Fruit fly (Drosophila melanogaster): ENCODE data around the gene Smg5.

The Smg5 gene

dm6 chr2L:13904331-13904911 is at the start of gene Smg5 (continued):
- TF ChIP-seq fu2 (GFP tag; optimal IDR thresholded peaks at IDR 0.05) (peak; percentile 98), ATbp (GFP tag; optimal IDR thresholded peaks at IDR 0.05) (peak; percentile 33), Ets65A (GFP tag) (peak; percentile 100), Blimp-1 (GFP tag; optimal IDR thresholded peaks at IDR 0.05) (peak; percentile 95), zen (tag; optimal IDR thresholded peaks at IDR 0.05) (peak; percentile 99), fd64A (GFP tag; optimal IDR thresholded peaks at IDR 0.05) (peak; percentile 43), NC2β (GFP tag; optimal IDR thresholded peaks at IDR 0.05) (peak; percentile 95), danr (GFP tag; IDR thresholded peaks at IDR 0.05) (peak; percentile 82), C15 (GFP tag; IDR thresholded peaks at IDR 0.05) (peak; percentile 87; the same call in 2 of the 3 replicates), CG2202 (tag; optimal IDR thresholded peaks at IDR 0.05) (peak; percentile 61), zfh1 (GFP tag; IDR thresholded peaks at IDR 0.05) (peak; percentile 96), CG8765 (GFP tag; IDR thresholded peaks at IDR 0.05) (peak; percentile 96), CG15696 (tag; optimal IDR thresholded peaks at IDR 0.05) (peak; percentile 97), CG9932 (GFP tag; IDR thresholded peaks at IDR 0.05) (peak; percentile 97), CG31441 (GFP tag; IDR thresholded peaks at IDR 0.05) (no peak; the same call in none of the 2 replicates), CG9797 (GFP tag; optimal IDR thresholded peaks at IDR 0.05) (peak; percentile 56), CG10209 (GFP tag; optimal IDR thresholded peaks at IDR 0.05) (peak; percentile 90), cas (GFP tag; IDR thresholded peaks at IDR 0.05) (peak; percentile 87), CG3995 (GFP tag; optimal IDR thresholded peaks at IDR 0.05) (peak; percentile 77), CG34224 (GFP tag; IDR thresholded peaks at IDR 0.05; ENCODE audit: partially characterized antibody) (peak; percentile 97), sob (GFP tag; IDR thresholded peaks at IDR 0.05) (peak; percentile 99), Atf3 (GFP tag; optimal IDR thresholded peaks at IDR 0.05) (peak; percentile 93), CG6813 (GFP tag; optimal IDR thresholded peaks at IDR 0.05) (no peak), Jarid2 (GFP tag; optimal IDR thresholded peaks at IDR 0.05) (peak; percentile 51), Neu2 (GFP tag; optimal IDR thresholded peaks at IDR 0.05; ENCODE audit: borderline replicate concordance) (peak; percentile 1), CG8359 (GFP tag; optimal IDR thresholded peaks at IDR 0.05; ENCODE audit: borderline replicate concordance) (no peak), sim (GFP tag; IDR thresholded peaks at IDR 0.05) (peak; percentile 55; the same call in 1 of the 2 replicates), CG17612 (GFP tag; IDR thresholded peaks at IDR 0.05) (peak; percentile 88), Hr3 (GFP tag; optimal IDR thresholded peaks at IDR 0.05) (peak; percentile 95), CG4282 (GFP tag; optimal IDR thresholded peaks at IDR 0.05) (peak; percentile 99), sisA (GFP tag; IDR thresholded peaks at IDR 0.05) (peak; percentile 98), Adf1 (GFP tag; IDR thresholded peaks at IDR 0.05) (peak; percentile 74), Atf6 (GFP tag; IDR thresholded peaks at IDR 0.05) (peak; percentile 96), sug (tag; optimal IDR thresholded peaks at IDR 0.05) (peak; percentile 90), BEAF-32 (GFP tag; optimal IDR thresholded peaks at IDR 0.05) (peak; percentile 79), scrt (GFP tag; optimal IDR thresholded peaks at IDR 0.05) (peak; percentile 14), CG11247 (GFP tag; IDR thresholded peaks at IDR 0.05) (peak; percentile 96), Dad (GFP tag; optimal IDR thresholded peaks at IDR 0.05) (peak; percentile 97), sc (optimal IDR thresholded peaks at IDR 0.05) (no peak), sc (GFP tag; optimal IDR thresholded peaks at IDR 0.05) (peak; percentile 22), CG31388 (GFP tag; optimal IDR thresholded peaks at IDR 0.05) (peak; percentile 41), CG15514 (GFP tag; optimal IDR thresholded peaks at IDR 0.05) (peak; percentile 80), HmgD (GFP tag; optimal IDR thresholded peaks at IDR 0.05) (peak; percentile 99), fd3F (GFP tag; optimal IDR thresholded peaks at IDR 0.05) (peak; percentile 87), CG18011 (GFP tag; optimal IDR thresholded peaks at IDR 0.05) (peak; percentile 87), Deaf1 (tag; optimal IDR thresholded peaks at IDR 0.05) (no peak), Fer3 (tag; optimal IDR thresholded peaks at IDR 0.05) (peak; percentile 82), tup (GFP tag; optimal IDR thresholded peaks at IDR 0.05) (peak; percentile 47), ERR (GFP tag; optimal IDR thresholded peaks at IDR 0.05) (peak; percentile 84), NC2α (GFP tag; optimal IDR thresholded peaks at IDR 0.05) (peak; percentile 85)

Measured in whole organism, embryonic.